Fruit fly (Drosophila melanogaster): ENCODE results near the gene CG9231.

Gene CG9231

dm6 chr3L:19612172-19612571 is 26.4 kb upstream of the CG9231 start, which contains the start of the genes Lon and PIG-F (continued):
- peak; percentile 95 for TF ChIP-seq Blimp-1 (GFP tag; optimal IDR thresholded peaks at IDR 0.05)
- TF ChIP-seq CG6792 (GFP tag; optimal IDR thresholded peaks at IDR 0.05), result peak; percentile 99
- peak; percentile 94 for TF ChIP-seq Eip93F (GFP tag; optimal IDR thresholded peaks at IDR 0.05)
- TF ChIP-seq fd85E (GFP tag; optimal IDR thresholded peaks at IDR 0.05), result peak; percentile 96
- peak; percentile 95 for TF ChIP-seq CG1621 (tag; optimal IDR thresholded peaks at IDR 0.05)
- peak; percentile 99 for TF ChIP-seq Sox15 (GFP tag; optimal IDR thresholded peaks at IDR 0.05)
- TF ChIP-seq Hr39 (GFP tag; optimal IDR thresholded peaks at IDR 0.05), result peak; percentile 99
- TF ChIP-seq CG8319 (GFP tag; optimal IDR thresholded peaks at IDR 0.05), result peak; percentile 98
- TF ChIP-seq CG34406 (GFP tag; optimal IDR thresholded peaks at IDR 0.05), result peak; percentile 99
- peak; percentile 99 for TF ChIP-seq OdsH (GFP tag; optimal IDR thresholded peaks at IDR 0.05)
- peak; percentile 99 for TF ChIP-seq Smox (GFP tag; optimal IDR thresholded peaks at IDR 0.05)
- peak; percentile 99 for TF ChIP-seq CG3919 (GFP tag; optimal IDR thresholded peaks at IDR 0.05)
- peak; percentile 98 for TF ChIP-seq dac (GFP tag; optimal IDR thresholded peaks at IDR 0.05)
- peak; percentile 100 for TF ChIP-seq Eip78C (GFP tag)
- TF ChIP-seq CG32006 (GFP tag; optimal IDR thresholded peaks at IDR 0.05), result peak; percentile 99
- peak; percentile 99 for TF ChIP-seq CG4318 (GFP tag; optimal IDR thresholded peaks at IDR 0.05)
- peak; percentile 98 for TF ChIP-seq CG11902 (GFP tag; optimal IDR thresholded peaks at IDR 0.05)
- TF ChIP-seq ss (GFP tag; optimal IDR thresholded peaks at IDR 0.05), result peak; percentile 98 to 99
- TF ChIP-seq lz (GFP tag; optimal IDR thresholded peaks at IDR 0.05), result peak; percentile 99
- TF ChIP-seq spab (GFP tag; optimal IDR thresholded peaks at IDR 0.05), result peak; percentile 98
- peak; percentile 98 for TF ChIP-seq CG7368 (GFP tag; optimal IDR thresholded peaks at IDR 0.05)
- TF ChIP-seq topi (GFP tag; optimal IDR thresholded peaks at IDR 0.05), result peak; percentile 99

dm6 chr3L:19605974-19606497 is 20.2 kb upstream of the CG9231 start, which contains the start of the genes lush and CG9372:
TSS of gene lush (minus strand) at chr3L:19606090.
TSS of gene CG9372 (plus strand) at chr3L:19606208.
- TF ChIP-seq CG6808 (GFP tag; optimal IDR thresholded peaks at IDR 0.05) (no peak), vri (GFP tag; optimal IDR thresholded peaks at IDR 0.05) (no peak), CG34406 (GFP tag; optimal IDR thresholded peaks at IDR 0.05) (no peak), salr (GFP tag; optimal IDR thresholded peaks at IDR 0.05) (no peak)

- TF ChIP-seq OdsH (GFP tag; optimal IDR thresholded peaks at IDR 0.05) (no peak), svp (GFP tag) (no peak), salr (GFP tag; optimal IDR thresholded peaks at IDR 0.05) (no peak), fd85E (GFP tag; optimal IDR thresholded peaks at IDR 0.05) (no peak), CG31627 (GFP tag; optimal IDR thresholded peaks at IDR 0.05) (no peak), fd59A (GFP tag; optimal IDR thresholded peaks at IDR 0.05) (no peak), CG4318 (GFP tag; optimal IDR thresholded peaks at IDR 0.05) (no peak), CG6276 (GFP tag; optimal IDR thresholded peaks at IDR 0.05) (no peak), ss (GFP tag; optimal IDR thresholded peaks at IDR 0.05) (no peak), Lpt (GFP tag; optimal IDR thresholded peaks at IDR 0.05) (no peak), spab (GFP tag; optimal IDR thresholded peaks at IDR 0.05) (no peak)
These were observed 15.6 kb upstream of the CG9231 start, which contains the start of gene CG9368 for dm6 chr3L:19601413-19601812. TSS of gene CG9368 (plus strand) at chr3L:19601633.

dm6 chr3L:19598369-19599148 is 12.8 kb upstream of the CG9231 start, which contains the start of the genes ash1 and Taf6:
TSS of gene ash1 (minus strand) at chr3L:19598755.
TSS of gene Taf6 (plus strand) at chr3L:19599088.
- no peak for TF ChIP-seq Met (GFP tag; optimal IDR thresholded peaks at IDR 0.05)
- no peak for TF ChIP-seq CG15336 (GFP tag; IDR thresholded peaks at IDR 0.05)
- peak; percentile 13 for TF ChIP-seq Eip93F (GFP tag; optimal IDR thresholded peaks at IDR 0.05)
- TF ChIP-seq Blimp-1 (GFP tag; optimal IDR thresholded peaks at IDR 0.05), result peak; percentile 89
- no peak for TF ChIP-seq CG3919 (GFP tag; optimal IDR thresholded peaks at IDR 0.05)

All from whole organism, prepupa.